Worm (Caenorhabditis elegans) whole organism, L3 larva: ENCODE measurements around the gene F14F8.14.

ENCODE experiments used
- R02D3.7 ChIP-seq: fragments of 150-350 bp; optimal IDR thresholded peaks from 2 replicates; lab custom pipeline; 2014; ENCODE audit warnings: missing biosample characterization, missing genetic modification characterization
- ama-1 ChIP-seq: fragments of 150-350 bp; optimal IDR thresholded peaks from 2 replicates; lab custom pipeline; 2018
- ceh-82 ChIP-seq: fragments of 150-350 bp; optimal IDR thresholded peaks from 2 replicates; lab custom pipeline; 2014; ENCODE audit warnings: missing biosample characterization, missing genetic modification characterization
- daf-12 ChIP-seq: fragments of 150-350 bp; optimal IDR thresholded peaks from 2 replicates; lab custom pipeline; 2014; ENCODE audit warnings: missing biosample characterization, missing genetic modification reagents, missing genetic modification characterization
- lin-39 ChIP-seq: fragments of 150-350 bp; optimal IDR thresholded peaks from 2 replicates; lab custom pipeline; 2018; ENCODE audit warnings: missing biosample characterization, missing genetic modification reagents, missing genetic modification characterization
- nhr-25 ChIP-seq: sonication (generic microtip); optimal IDR thresholded peaks from 2 replicates; lab custom pipeline; 2017; ENCODE audit warnings: missing biosample characterization, missing genetic modification characterization
- nhr-28 ChIP-seq: fragments of 150-350 bp; optimal IDR thresholded peaks from 2 replicates; lab custom pipeline; 2014; ENCODE audit warnings: missing biosample characterization, missing genetic modification characterization
- nhr-76 ChIP-seq: fragments of 150-350 bp; sonication (generic microtip); optimal IDR thresholded peaks from 5 replicates; lab custom pipeline; 2014; ENCODE audit warnings: missing biosample characterization, missing genetic modification characterization
- nhr-77 ChIP-seq: fragments of 150-350 bp; optimal IDR thresholded peaks from 2 replicates; lab custom pipeline; 2014; ENCODE audit warnings: missing biosample characterization, missing genetic modification characterization
- unc-62 ChIP-seq: fragments of 150-350 bp; sonication (generic microtip); optimal IDR thresholded peaks from 4 replicates; lab custom pipeline; 2014; ENCODE audit warnings: missing biosample characterization, missing genetic modification reagents, missing genetic modification characterization
- ztf-11 ChIP-seq: fragments of 150-350 bp; optimal IDR thresholded peaks from 2 replicates; lab custom pipeline; 2014; ENCODE audit warnings: missing biosample characterization, missing genetic modification characterization
- ztf-4 ChIP-seq: fragments of 150-350 bp; optimal IDR thresholded peaks from 2 replicates; lab custom pipeline; 2014; ENCODE audit warnings: missing biosample characterization, missing genetic modification characterization

DNA sequence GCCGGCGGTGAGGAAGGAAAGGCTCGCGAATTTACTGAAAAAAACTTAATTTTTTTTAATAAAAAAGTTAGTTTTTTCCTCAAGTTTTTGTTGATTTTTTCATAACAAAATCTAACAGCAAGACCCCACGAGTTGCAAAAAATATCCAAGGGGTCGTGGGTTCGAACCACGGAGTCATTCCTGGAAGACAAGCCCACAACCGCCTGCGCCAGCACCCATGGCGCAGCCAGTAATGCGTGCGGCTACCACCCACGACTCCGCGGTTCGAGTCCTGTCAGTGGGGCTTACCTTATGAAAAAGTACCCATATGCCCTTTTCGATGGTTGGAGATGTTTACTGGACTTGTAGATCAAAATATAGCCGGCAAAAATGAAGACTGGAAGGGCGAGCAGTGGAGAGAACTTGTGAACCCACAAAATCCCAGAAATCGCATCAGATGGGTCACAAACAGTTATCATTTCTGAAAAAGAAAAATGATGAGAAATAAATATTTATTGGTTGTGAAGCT, 43.7 kb downstream of the F14F8.14 start, which contains the start of gene Y70C5A.2:
- TF ChIP-seq nhr-77 (tag; lab: Kevin White, UChicago) (no peak), nhr-25 (no peak), nhr-76 (tag; lab: Kevin White, UChicago) (no peak), daf-12 (tag; lab: Kevin White, UChicago) (no peak), unc-62 (GFP tag; lab: Kevin White, UChicago) (no peak), ztf-4 (tag; lab: Kevin White, UChicago) (no peak), ceh-82 (no peak), nhr-28 (tag; lab: Kevin White, UChicago) (no peak), ama-1 (no peak), ztf-11 (no peak), R02D3.7 (tag; lab: Kevin White, UChicago) (no peak), lin-39 (tag; lab: Kevin White, UChicago) (no peak)
